Fruit fly (Drosophila melanogaster): Measurements from ENCODE around the gene CG32079.

Gene CG32079

DNA sequence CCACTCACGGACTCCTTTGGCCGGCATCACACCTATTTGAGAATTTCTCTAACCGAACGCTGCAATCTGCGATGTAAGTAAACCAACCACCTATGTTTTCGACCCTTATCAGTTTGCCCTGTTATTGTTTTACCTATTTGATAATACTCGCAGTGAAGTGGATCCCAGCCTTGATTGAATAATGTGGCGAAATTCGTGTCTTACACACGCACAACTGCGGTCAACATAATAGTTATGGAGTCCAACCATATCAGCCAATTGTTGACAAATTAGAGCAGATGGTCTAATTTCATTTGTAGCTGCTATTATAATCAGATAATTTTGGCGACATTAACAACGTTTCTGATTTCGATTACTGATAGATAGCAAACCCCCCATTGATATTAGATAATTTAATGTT, 45.7 kb downstream of the CG32079 start:
- TF ChIP-seq salr (GFP tag; optimal IDR thresholded peaks at IDR 0.05) = no peak
- no peak for TF ChIP-seq CG10669 (GFP tag; optimal IDR thresholded peaks at IDR 0.05)
- TF ChIP-seq Sox102F (GFP tag; optimal IDR thresholded peaks at IDR 0.05) = no peak
- no peak for TF ChIP-seq acj6 (GFP tag; optimal IDR thresholded peaks at IDR 0.05)
- no peak for TF ChIP-seq CG15336 (GFP tag; IDR thresholded peaks at IDR 0.05)
- no peak for TF ChIP-seq Ets96B (tag; optimal IDR thresholded peaks at IDR 0.05)
- TF ChIP-seq CG32006 (GFP tag; optimal IDR thresholded peaks at IDR 0.05) = no peak
- TF ChIP-seq CG11294 (GFP tag; IDR thresholded peaks at IDR 0.05) = no peak
- TF ChIP-seq CG11762 (GFP tag; optimal IDR thresholded peaks at IDR 0.05; ENCODE audit: insufficient read depth) = no peak
- no peak for TF ChIP-seq net (GFP tag; optimal IDR thresholded peaks at IDR 0.05)
- no peak for TF ChIP-seq Ets21C (GFP tag; optimal IDR thresholded peaks at IDR 0.05)
- TF ChIP-seq Hr38 (GFP tag; optimal IDR thresholded peaks at IDR 0.05) = no peak
- no peak for TF ChIP-seq ss (GFP tag; optimal IDR thresholded peaks at IDR 0.05)
- no peak for TF ChIP-seq fd85E (GFP tag; optimal IDR thresholded peaks at IDR 0.05)
- no peak for TF ChIP-seq CG9139 (GFP tag; optimal IDR thresholded peaks at IDR 0.05)

DNA sequence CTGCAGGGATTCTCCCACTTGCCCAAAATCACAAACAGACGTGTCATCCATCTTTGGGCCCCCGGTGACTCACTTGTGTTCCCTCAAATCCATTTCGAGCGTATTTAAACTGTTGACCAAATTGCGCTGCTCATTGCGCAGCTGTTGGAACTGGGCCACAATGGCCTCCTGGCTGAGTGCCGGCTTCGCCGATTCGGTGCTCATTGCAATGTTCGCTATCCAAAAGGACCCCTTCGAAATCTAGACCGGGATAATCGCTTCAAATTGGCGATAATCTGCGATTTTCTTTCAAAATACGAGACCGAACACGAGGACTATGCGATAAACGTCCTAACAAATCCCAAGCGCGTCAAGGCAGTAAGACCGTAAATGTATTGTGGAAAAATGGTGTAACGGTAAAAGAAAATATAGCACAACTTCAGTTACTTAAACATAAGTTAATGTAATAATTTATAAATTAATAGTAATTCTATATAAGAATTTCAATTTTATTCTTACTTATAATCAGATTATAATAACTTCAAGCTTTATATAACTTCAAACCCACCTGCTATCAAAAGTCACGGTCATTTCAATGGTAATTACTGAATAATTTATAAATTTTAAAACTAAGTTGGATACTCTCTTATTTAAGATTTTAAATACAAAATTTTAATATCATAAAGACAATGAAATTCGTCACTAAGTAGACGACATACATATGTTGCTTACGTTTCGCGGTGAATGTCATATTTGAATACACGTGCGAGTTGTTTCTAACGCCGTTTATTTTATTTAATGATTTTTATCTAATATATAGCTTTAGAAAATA, 48.9 kb downstream of the CG32079 start, which contains the start of the genes Pfdn2 and Noc1:
TSS of gene Pfdn2 (minus strand) at position 346 of the 811 bp plus-strand sequence.
TSS of gene Noc1 (plus strand) at position 727 of the 811 bp plus-strand sequence.
- TF ChIP-seq topi (GFP tag; optimal IDR thresholded peaks at IDR 0.05) (no peak), esn (GFP tag; optimal IDR thresholded peaks at IDR 0.05) (peak; percentile 62), CG15336 (GFP tag; IDR thresholded peaks at IDR 0.05) (0 out of 2 replicates have a peak, but pooled peaks have one; percentile 7), CG11294 (GFP tag; IDR thresholded peaks at IDR 0.05) (peak; percentile 50; the same call in 1 of the 2 replicates), Gug (GFP tag; IDR thresholded peaks at IDR 0.05) (peak; percentile 30; the same call in 1 of the 2 replicates), CG1621 (tag; optimal IDR thresholded peaks at IDR 0.05) (no peak), CG31627 (GFP tag; optimal IDR thresholded peaks at IDR 0.05) (peak; percentile 51), CG11762 (GFP tag; optimal IDR thresholded peaks at IDR 0.05; ENCODE audit: insufficient read depth) (no peak), acj6 (GFP tag; optimal IDR thresholded peaks at IDR 0.05) (no peak), ss (GFP tag; optimal IDR thresholded peaks at IDR 0.05) (no peak), Sox15 (GFP tag; optimal IDR thresholded peaks at IDR 0.05) (no peak), CG8319 (GFP tag; optimal IDR thresholded peaks at IDR 0.05) (peak; percentile 2), Hr4 (GFP tag; optimal IDR thresholded peaks at IDR 0.05) (no peak), CG10631 (GFP tag; optimal IDR thresholded peaks at IDR 0.05) (peak; percentile 73), CG3032 (tag; optimal IDR thresholded peaks at IDR 0.05) (peak; percentile 31), Eip78C (GFP tag) (no peak), lz (GFP tag; optimal IDR thresholded peaks at IDR 0.05) (peak; percentile 38), CG8119 (GFP tag; IDR thresholded peaks at IDR 0.05) (no peak), CG6854 (GFP tag; optimal IDR thresholded peaks at IDR 0.05) (peak; percentile 20)
